Worm (Caenorhabditis elegans) whole organism, midembryonic: ENCODE data around the gene cbp-2.

Experiments
- T22C8.4 ChIP-seq: fragments of 200-800 bp; sonication (Bioruptor generic); IDR thresholded peaks from 2 replicates; pipeline ENCODE4 v1.3.6; 2022; ENCODE audit warnings: missing genetic modification characterization, missing compliant biosample characterization
- cog-1 ChIP-seq: sonication (generic microtip); optimal IDR thresholded peaks from 2 replicates; lab custom pipeline; 2016; ENCODE audit warnings: missing genetic modification characterization, missing compliant biosample characterization
- flt-1 ChIP-seq: fragments of 200-800 bp; sonication (Bioruptor generic); IDR thresholded peaks from 2 replicates; pipeline ENCODE4 v1.3.6; 2022; ENCODE audit warnings: missing genetic modification characterization, missing compliant biosample characterization
- klf-2 ChIP-seq: fragments of 200-800 bp; sonication (Bioruptor generic); conservative IDR thresholded peaks from 2 replicates; pipeline ENCODE4 v1.3.6; 2022; ENCODE audit warnings: missing genetic modification reagents, missing genetic modification characterization, missing compliant biosample characterization
- med-1 ChIP-seq: sonication (generic microtip); optimal IDR thresholded peaks from 2 replicates; lab custom pipeline; 2017; ENCODE audit warnings: missing genetic modification characterization, mild to moderate bottlenecking, missing compliant biosample characterization, antibody characterized with exemption, missing genetic modification reagents; ENCODE audit not compliant: insufficient read depth
- ref-1 ChIP-seq: fragments of 200-800 bp; sonication (Bioruptor generic); conservative IDR thresholded peaks from 2 replicates; pipeline ENCODE4 v1.3.6; 2022; ENCODE audit warnings: missing genetic modification reagents, missing genetic modification characterization, missing compliant biosample characterization
- tab-1 ChIP-seq: fragments of 200-800 bp; sonication (Bioruptor generic); IDR thresholded peaks from 2 replicates; pipeline ENCODE4 v1.3.6; 2022; ENCODE audit warnings: missing genetic modification characterization, missing compliant biosample characterization
- ztf-23 ChIP-seq: fragments of 200-800 bp; sonication (Bioruptor generic); IDR thresholded peaks from 2 replicates; pipeline ENCODE4 v1.3.6; 2022; ENCODE audit warnings: missing genetic modification reagents, missing genetic modification characterization, missing compliant biosample characterization
- ztf-29 ChIP-seq: fragments of 200-800 bp; sonication (Bioruptor generic); IDR thresholded peaks from 2 replicates; pipeline ENCODE4 v1.3.6; 2022; ENCODE audit warnings: missing genetic modification reagents, missing genetic modification characterization, missing compliant biosample characterization

The cbp-2 gene

ce11 chrIII:9926650-9927049 lies 3.7 kb downstream of the cbp-2 start, which contains the start of gene ttr-3:
Gene ttr-3 (minus strand): TSS chrIII:9926750.
- TF ChIP-seq T22C8.4 (GFP tag; lab: Robert Waterston, UW) = no peak
- no peak for TF ChIP-seq cog-1 (tag; lab: Kevin White, UChicago)
- no peak for TF ChIP-seq med-1
- no peak for TF ChIP-seq ztf-23 (GFP tag; lab: Robert Waterston, UW)
- TF ChIP-seq klf-2 (GFP tag; lab: Robert Waterston, UW) = no peak
- TF ChIP-seq tab-1 = no peak
- no peak for TF ChIP-seq flt-1 (GFP tag; lab: Robert Waterston, UW)
- no peak for TF ChIP-seq ref-1 (GFP tag; lab: Robert Waterston, UW)
- TF ChIP-seq ztf-29 = no peak

ce11 chrIII:9927378-9927777 lies 4.4 kb downstream of the cbp-2 start, which contains the start of gene ttr-2:
Gene ttr-2 (plus strand): TSS chrIII:9927769.
- TF ChIP-seq cog-1 (tag; lab: Kevin White, UChicago) (no peak), ztf-29 (no peak), klf-2 (GFP tag; lab: Robert Waterston, UW) (no peak), ref-1 (GFP tag; lab: Robert Waterston, UW) (no peak), tab-1 (no peak), T22C8.4 (GFP tag; lab: Robert Waterston, UW) (no peak), flt-1 (GFP tag; lab: Robert Waterston, UW) (no peak), ztf-23 (GFP tag; lab: Robert Waterston, UW) (no peak), med-1 (no peak)

ce11 chrIII:9928777-9929176 lies 5.8 kb downstream of the cbp-2 start, which contains the start of gene ttr-1:
Gene ttr-1 (plus strand): TSS chrIII:9929077.
- no peak for TF ChIP-seq flt-1 (GFP tag; lab: Robert Waterston, UW)
- no peak for TF ChIP-seq ztf-29
- TF ChIP-seq tab-1 = no peak
- TF ChIP-seq cog-1 (tag; lab: Kevin White, UChicago) = no peak
- TF ChIP-seq med-1 = no peak
- TF ChIP-seq ref-1 (GFP tag; lab: Robert Waterston, UW) = no peak
- no peak for TF ChIP-seq ztf-23 (GFP tag; lab: Robert Waterston, UW)
- no peak for TF ChIP-seq T22C8.4 (GFP tag; lab: Robert Waterston, UW)

- no peak for TF ChIP-seq ref-1 (GFP tag; lab: Robert Waterston, UW)
- no peak for TF ChIP-seq T22C8.4 (GFP tag; lab: Robert Waterston, UW)
- TF ChIP-seq klf-2 (GFP tag; lab: Robert Waterston, UW) = no peak
- no peak for TF ChIP-seq cog-1 (tag; lab: Kevin White, UChicago)
- TF ChIP-seq tab-1 = no peak
- no peak for TF ChIP-seq ztf-29
- TF ChIP-seq med-1 = no peak
- no peak for TF ChIP-seq flt-1 (GFP tag; lab: Robert Waterston, UW)
- TF ChIP-seq ztf-23 (GFP tag; lab: Robert Waterston, UW) = no peak
Measured at ce11 chrIII:9929525-9929924, 6.6 kb downstream of the cbp-2 start.

ce11 chrIII:9930406-9930805 lies 7.4 kb downstream of the cbp-2 start:
- TF ChIP-seq cog-1 (tag; lab: Kevin White, UChicago) (no peak), ztf-29 (no peak), tab-1 (no peak), T22C8.4 (GFP tag; lab: Robert Waterston, UW) (no peak), ztf-23 (GFP tag; lab: Robert Waterston, UW) (no peak)

ce11 chrIII:9932091-9932490 lies 9.1 kb downstream of the cbp-2 start, which contains the start of gene dec-7:
Gene dec-7 (plus strand): TSS chrIII:9932398.
- TF ChIP-seq ref-1 (GFP tag; lab: Robert Waterston, UW) (no peak), flt-1 (GFP tag; lab: Robert Waterston, UW) (no peak), klf-2 (GFP tag; lab: Robert Waterston, UW) (no peak), med-1 (no peak), tab-1 (no peak), cog-1 (tag; lab: Kevin White, UChicago) (no peak), ztf-29 (no peak), T22C8.4 (GFP tag; lab: Robert Waterston, UW) (no peak), ztf-23 (GFP tag; lab: Robert Waterston, UW) (no peak)

ce11 chrIII:9941020-9941674 lies 18.2 kb downstream of the cbp-2 start, which contains the start of the genes K03H1.9 and K03H1.12:
Gene K03H1.9 (minus strand): TSS chrIII:9941490.
Gene K03H1.12 (plus strand): TSS chrIII:9941624.
- no peak for TF ChIP-seq tab-1
- TF ChIP-seq med-1 = no peak
- TF ChIP-seq ztf-23 (GFP tag; lab: Robert Waterston, UW) = no peak
- no peak for TF ChIP-seq ztf-29
- TF ChIP-seq flt-1 (GFP tag; lab: Robert Waterston, UW) = no peak
- no peak for TF ChIP-seq klf-2 (GFP tag; lab: Robert Waterston, UW)
- no peak for TF ChIP-seq cog-1 (tag; lab: Kevin White, UChicago)
- TF ChIP-seq ref-1 (GFP tag; lab: Robert Waterston, UW) = no peak
- TF ChIP-seq T22C8.4 (GFP tag; lab: Robert Waterston, UW) = no peak

- TF ChIP-seq T22C8.4 (GFP tag; lab: Robert Waterston, UW) (no peak), ztf-29 (no peak), ref-1 (GFP tag; lab: Robert Waterston, UW) (no peak), flt-1 (GFP tag; lab: Robert Waterston, UW) (no peak), klf-2 (GFP tag; lab: Robert Waterston, UW) (no peak), cog-1 (tag; lab: Kevin White, UChicago) (no peak), ztf-23 (GFP tag; lab: Robert Waterston, UW) (no peak), med-1 (no peak), tab-1 (no peak)
Measured at ce11 chrIII:9944723-9945122, 21.7 kb downstream of the cbp-2 start, which contains the start of gene gln-2. Gene gln-2 (minus strand): TSS chrIII:9944823.

- TF ChIP-seq med-1 = no peak
- TF ChIP-seq ztf-23 (GFP tag; lab: Robert Waterston, UW) = no peak
- TF ChIP-seq klf-2 (GFP tag; lab: Robert Waterston, UW) = no peak
- TF ChIP-seq tab-1 = no peak
- TF ChIP-seq flt-1 (GFP tag; lab: Robert Waterston, UW) = no peak
Measured at ce11 chrIII:9946806-9947419, 23.9 kb downstream of the cbp-2 start, which contains the start of gene K03H1.7. Gene K03H1.7 (plus strand): TSS chrIII:9947405.
